Worm (Caenorhabditis elegans): ENCODE results near the gene Y62H9A.12.

The Y62H9A.12 gene

ce11 chrX:11924158-11924557, 10.2 kb downstream of the Y62H9A.12 start, which contains the start of gene F55G7.1 (continued):
- no peak for TF ChIP-seq ZK337.2 (GFP tag; IDR thresholded peaks at IDR 0.05)
- TF ChIP-seq nhr-102 (tag; optimal IDR thresholded peaks at IDR 0.05), result peak; percentile 84
- TF ChIP-seq attf-4 (tag; optimal IDR thresholded peaks at IDR 0.05), result no peak
- peak; percentile 33 for TF ChIP-seq jun-1 (tag; optimal IDR thresholded peaks at IDR 0.05)
- TF ChIP-seq daf-8 (GFP tag; IDR thresholded peaks at IDR 0.05), result no peak
- peak; percentile 86 for TF ChIP-seq hmg-1.1 (GFP tag; IDR thresholded peaks at IDR 0.05)
- peak; percentile 71 for TF ChIP-seq ztf-7 (tag; optimal IDR thresholded peaks at IDR 0.05)
- TF ChIP-seq T20F7.1 (GFP tag; optimal IDR thresholded peaks at IDR 0.05), result peak; percentile 68
- no peak for TF ChIP-seq egl-43 (GFP tag; IDR thresholded peaks at IDR 0.05)
- TF ChIP-seq lin-29 (GFP tag; IDR thresholded peaks at IDR 0.05), result no peak
- peak; percentile 51 for TF ChIP-seq lin-13 (GFP tag; optimal IDR thresholded peaks at IDR 0.05)
- peak; percentile 30 for TF ChIP-seq nhr-10 (tag; optimal IDR thresholded peaks at IDR 0.05)
- TF ChIP-seq spr-1 (tag; optimal IDR thresholded peaks at IDR 0.05), result peak; percentile 35
- peak in 1 of 2 experiments; percentile 14 for TF ChIP-seq lsy-2 (tag; optimal IDR thresholded peaks at IDR 0.05)
- peak; percentile 95 for TF ChIP-seq duxl-1 (tag; optimal IDR thresholded peaks at IDR 0.05; ENCODE audit: poor library complexity)
- peak; percentile 34 for TF ChIP-seq F37D6.2 (tag; optimal IDR thresholded peaks at IDR 0.05)
- TF ChIP-seq nhr-48 (tag; optimal IDR thresholded peaks at IDR 0.05), result peak; percentile 13
- TF ChIP-seq saeg-2 (GFP tag; IDR thresholded peaks at IDR 0.05), result no peak
- TF ChIP-seq nhr-6 (tag; optimal IDR thresholded peaks at IDR 0.05), result no peak
- TF ChIP-seq dmd-6 (GFP tag; IDR thresholded peaks at IDR 0.05), result peak; percentile 41
- peak; percentile 20; the same call in 1 of the 2 replicates for TF ChIP-seq ceh-44 (GFP tag; IDR thresholded peaks at IDR 0.05)
- peak; percentile 60; the same call in 1 of the 2 replicates for TF ChIP-seq nhr-42 (GFP tag; IDR thresholded peaks at IDR 0.05)
- TF ChIP-seq unc-62 (GFP tag; optimal IDR thresholded peaks at IDR 0.05 in 1 of 2), result peak in 1 of 2 experiments; percentile 95
- TF ChIP-seq unc-62 (tag; optimal IDR thresholded peaks at IDR 0.05), result no peak
- TF ChIP-seq zfp-3 (GFP tag; conservative IDR thresholded peaks at IDR 0.05), result no peak
- TF ChIP-seq daf-16 (GFP tag; optimal IDR thresholded peaks at IDR 0.05), result peak in 1 of 2 experiments; percentile 47
- TF ChIP-seq daf-16 (tag; optimal IDR thresholded peaks at IDR 0.05), result peak; percentile 50
- TF ChIP-seq aha-1 (tag), result peak; percentile 97
- peak; percentile 6 for TF ChIP-seq hlh-30 (tag; optimal IDR thresholded peaks at IDR 0.05; ENCODE audit: insufficient read depth)

- peak; percentile 8 for TF ChIP-seq nhr-48 (tag; optimal IDR thresholded peaks at IDR 0.05)
- no peak for TF ChIP-seq egl-27 (tag; optimal IDR thresholded peaks at IDR 0.05)
- TF ChIP-seq gei-8 (GFP tag; optimal IDR thresholded peaks at IDR 0.05), result no peak
- peak; percentile 59 for TF ChIP-seq dmd-6 (GFP tag; IDR thresholded peaks at IDR 0.05)
- TF ChIP-seq nhr-111 (GFP tag; optimal IDR thresholded peaks at IDR 0.05), result no peak
- TF ChIP-seq pqm-1 (tag; optimal IDR thresholded peaks at IDR 0.05), result peak; percentile 29
- TF ChIP-seq spr-3 (GFP tag; optimal IDR thresholded peaks at IDR 0.05), result no peak
- TF ChIP-seq sdz-12 (GFP tag; optimal IDR thresholded peaks at IDR 0.05), result no peak
- no peak for TF ChIP-seq daf-16 (GFP tag; optimal IDR thresholded peaks at IDR 0.05)
- TF ChIP-seq daf-16 (tag; optimal IDR thresholded peaks at IDR 0.05), result peak; percentile 75
- TF ChIP-seq dve-1 (tag; optimal IDR thresholded peaks at IDR 0.05; ENCODE audit: insufficient read depth), result peak; percentile 51
- TF ChIP-seq hlh-11 (tag; optimal IDR thresholded peaks at IDR 0.05), result peak; percentile 58
Observed at ce11 chrX:11925243-11925642, 11.3 kb downstream of the Y62H9A.12 start.

DNA sequence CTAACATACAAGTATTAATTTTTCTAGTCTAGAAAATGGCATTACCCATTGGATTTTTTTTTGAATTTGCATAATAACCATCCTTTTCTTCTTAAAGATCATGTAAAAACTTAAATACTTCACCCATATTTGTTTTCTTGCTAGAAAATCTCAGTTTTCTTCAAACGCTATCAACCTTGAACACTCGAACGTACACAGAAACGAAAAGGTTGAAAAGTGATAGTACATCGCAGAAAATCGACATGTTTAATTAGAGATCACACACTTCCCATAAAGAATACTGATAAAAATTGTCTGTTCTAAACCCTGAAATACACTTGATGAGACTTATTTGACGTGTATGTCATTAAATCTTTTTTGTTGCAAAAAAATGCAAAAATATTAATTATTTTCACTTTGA, 13.7 kb downstream of the Y62H9A.12 start, which contains the start of gene F55G7.4:
F55G7.4 (plus strand) TSS at position 301 of the 400 bp plus-strand sequence.
- TF ChIP-seq vab-7 (GFP tag; IDR thresholded peaks at IDR 0.05) (no peak), spr-1 (tag; optimal IDR thresholded peaks at IDR 0.05) (no peak), nhr-25 (tag; optimal IDR thresholded peaks at IDR 0.05; ENCODE audit: borderline replicate concordance, insufficient read depth) (no peak), gei-8 (GFP tag; optimal IDR thresholded peaks at IDR 0.05) (no peak), nhr-11 (tag; optimal IDR thresholded peaks at IDR 0.05) (no peak), spr-3 (GFP tag; optimal IDR thresholded peaks at IDR 0.05) (no peak), madf-5 (GFP tag; IDR thresholded peaks at IDR 0.05) (no peak), zip-11 (GFP tag; IDR thresholded peaks at IDR 0.05) (no peak), hmg-1.1 (GFP tag; IDR thresholded peaks at IDR 0.05) (no peak)
